Fruit fly (Drosophila melanogaster) whole organism, prepupa: ENCODE results near the gene sky.
A peak's percentile ranks its signal among the peaks of the same experiment; 100 is the strongest.

Source experiments
- Blimp-1 ChIP-seq: fragments of 200-800 bp; sonication (Bioruptor generic); optimal IDR thresholded peaks from 3 replicates; lab custom pipeline; 2017; ENCODE audit warnings: missing biosample characterization, missing genetic modification characterization, mild to moderate bottlenecking, moderate library complexity, missing genetic modification reagents
- CG10631 ChIP-seq: fragments of 200-800 bp; sonication (Bioruptor generic); optimal IDR thresholded peaks from 2 replicates; lab custom pipeline; 2016; ENCODE audit warnings: missing biosample characterization, missing genetic modification characterization
- CG11762 ChIP-seq: fragments of 200-800 bp; sonication (Bioruptor generic); optimal IDR thresholded peaks from 3 replicates; lab custom pipeline; 2016; ENCODE audit warnings: missing biosample characterization, missing genetic modification characterization; ENCODE audit not compliant: insufficient read depth
- CG11902 ChIP-seq: fragments of 200-800 bp; sonication (Bioruptor generic); optimal IDR thresholded peaks from 3 replicates; lab custom pipeline; 2016; ENCODE audit warnings: missing biosample characterization, missing genetic modification characterization
- CG15336 ChIP-seq: fragments of 200-800 bp; sonication (Bioruptor generic); IDR thresholded peaks from 2 replicates; pipeline ENCODE4 v1.3.6; 2022; ENCODE audit warnings: missing biosample characterization, missing genetic modification characterization
- CG16779 ChIP-seq: fragments of 200-800 bp; sonication (Bioruptor generic); optimal IDR thresholded peaks from 3 replicates; lab custom pipeline; 2017; ENCODE audit warnings: missing biosample characterization, mild to moderate bottlenecking, missing genetic modification characterization
- CG3032 ChIP-seq: fragments of 200-800 bp; optimal IDR thresholded peaks from 2 replicates; lab custom pipeline; 2019; ENCODE audit warnings: missing biosample characterization, mild to moderate bottlenecking, missing genetic modification characterization, moderate library complexity
- CG31627 ChIP-seq: fragments of 200-800 bp; sonication (Bioruptor generic); optimal IDR thresholded peaks from 3 replicates; lab custom pipeline; 2016; ENCODE audit warnings: missing biosample characterization, missing genetic modification characterization
- CG32006 ChIP-seq: fragments of 200-800 bp; sonication (Bioruptor generic); optimal IDR thresholded peaks from 3 replicates; lab custom pipeline; 2017; ENCODE audit warnings: missing biosample characterization, mild to moderate bottlenecking, missing genetic modification characterization
- CG34406 ChIP-seq: fragments of 200-800 bp; sonication (Bioruptor generic); optimal IDR thresholded peaks from 3 replicates; lab custom pipeline; 2016; ENCODE audit warnings: missing biosample characterization, missing genetic modification characterization
- CG3919 ChIP-seq: fragments of 200-800 bp; sonication (Bioruptor generic); optimal IDR thresholded peaks from 3 replicates; lab custom pipeline; 2016; ENCODE audit warnings: missing biosample characterization, missing genetic modification characterization
- CG4318 ChIP-seq: fragments of 200-800 bp; sonication (Bioruptor generic); optimal IDR thresholded peaks from 3 replicates; lab custom pipeline; 2017; ENCODE audit warnings: missing biosample characterization, mild to moderate bottlenecking, missing genetic modification characterization
- CG6163 ChIP-seq: fragments of 200-800 bp; sonication (Bioruptor generic); IDR thresholded peaks from 3 replicates; pipeline ENCODE4 v1.3.6; 2022; ENCODE audit warnings: missing biosample characterization, missing genetic modification characterization
- CG6276 ChIP-seq: fragments of 200-800 bp; sonication (Bioruptor generic); optimal IDR thresholded peaks from 2 replicates; lab custom pipeline; 2017; ENCODE audit warnings: missing biosample characterization, mild to moderate bottlenecking, missing genetic modification characterization
- CG6792 ChIP-seq: fragments of 200-800 bp; sonication (Bioruptor generic); optimal IDR thresholded peaks from 3 replicates; lab custom pipeline; 2016; ENCODE audit warnings: missing biosample characterization, missing genetic modification characterization
- CG6808 ChIP-seq: fragments of 200-800 bp; sonication (Bioruptor generic); optimal IDR thresholded peaks from 3 replicates; lab custom pipeline; 2017; ENCODE audit warnings: missing biosample characterization, missing genetic modification characterization, mild to moderate bottlenecking, moderate library complexity, missing genetic modification reagents
- CG6854 ChIP-seq: fragments of 200-800 bp; sonication (Bioruptor generic); optimal IDR thresholded peaks from 2 replicates; lab custom pipeline; 2017; ENCODE audit warnings: missing biosample characterization, mild to moderate bottlenecking, missing genetic modification characterization
- CG7368 ChIP-seq: fragments of 200-800 bp; sonication (Bioruptor generic); optimal IDR thresholded peaks from 3 replicates; lab custom pipeline; 2016; ENCODE audit warnings: missing biosample characterization, missing genetic modification characterization
- CG8119 ChIP-seq: fragments of 200-800 bp; sonication (Bioruptor generic); IDR thresholded peaks from 3 replicates; pipeline ENCODE4 v1.3.6; 2022; ENCODE audit warnings: missing biosample characterization, missing genetic modification characterization
- CG8632 ChIP-seq: fragments of 200-800 bp; sonication (Bioruptor generic); optimal IDR thresholded peaks from 3 replicates; lab custom pipeline; 2016; ENCODE audit warnings: missing biosample characterization, missing genetic modification characterization
- CG9139 ChIP-seq: fragments of 200-800 bp; sonication (Bioruptor generic); optimal IDR thresholded peaks from 3 replicates; lab custom pipeline; 2017; ENCODE audit warnings: missing biosample characterization, mild to moderate bottlenecking, missing genetic modification characterization
- Eip75B ChIP-seq: fragments of 200-800 bp; sonication (Bioruptor generic); optimal IDR thresholded peaks from 3 replicates; lab custom pipeline; 2016; ENCODE audit warnings: missing biosample characterization, missing genetic modification characterization
- Eip93F ChIP-seq: fragments of 200-800 bp; sonication (Bioruptor generic); optimal IDR thresholded peaks from 2 replicates; lab custom pipeline; 2016; ENCODE audit warnings: missing biosample characterization, mild to moderate bottlenecking, missing genetic modification characterization
- Ets21C ChIP-seq: fragments of 200-800 bp; sonication (Bioruptor generic); optimal IDR thresholded peaks from 3 replicates; lab custom pipeline; 2016; ENCODE audit warnings: missing biosample characterization, missing genetic modification characterization
- Ets96B ChIP-seq: fragments of 200-800 bp; optimal IDR thresholded peaks from 2 replicates; lab custom pipeline; 2019; ENCODE audit warnings: missing biosample characterization, mild to moderate bottlenecking, missing genetic modification characterization, moderate library complexity
- Gug ChIP-seq: fragments of 200-800 bp; sonication (Bioruptor generic); IDR thresholded peaks from 2 replicates; pipeline ENCODE4 v1.3.6; 2022; ENCODE audit warnings: missing biosample characterization, missing genetic modification characterization
- Hr38 ChIP-seq: sonication (Bioruptor generic); optimal IDR thresholded peaks from 2 replicates; lab custom pipeline; 2016; ENCODE audit warnings: missing biosample characterization, missing genetic modification characterization
- Hr39 ChIP-seq: fragments of 200-800 bp; sonication (Bioruptor generic); optimal IDR thresholded peaks from 2 replicates; lab custom pipeline; 2016; ENCODE audit warnings: missing biosample characterization, missing genetic modification characterization
- Hr4 ChIP-seq: fragments of 200-800 bp; sonication (Bioruptor generic); optimal IDR thresholded peaks from 3 replicates; lab custom pipeline; 2016; ENCODE audit warnings: missing biosample characterization, missing genetic modification characterization
- Lpt ChIP-seq: fragments of 200-800 bp; sonication (Bioruptor generic); optimal IDR thresholded peaks from 3 replicates; lab custom pipeline; 2016; ENCODE audit warnings: missing biosample characterization, missing genetic modification characterization
- Met ChIP-seq: fragments of 200-800 bp; sonication (Bioruptor generic); optimal IDR thresholded peaks from 3 replicates; lab custom pipeline; 2016; ENCODE audit warnings: missing biosample characterization, missing genetic modification characterization
- Smox ChIP-seq: fragments of 200-800 bp; sonication (Bioruptor generic); optimal IDR thresholded peaks from 3 replicates; lab custom pipeline; 2016; ENCODE audit warnings: missing biosample characterization, missing genetic modification characterization
- Sox102F ChIP-seq: fragments of 200-800 bp; sonication (Bioruptor generic); optimal IDR thresholded peaks from 2 replicates; lab custom pipeline; 2016; ENCODE audit warnings: missing biosample characterization, mild to moderate bottlenecking, missing genetic modification characterization
- Sox14 ChIP-seq: fragments of 200-800 bp; sonication (Bioruptor generic); optimal IDR thresholded peaks from 3 replicates; lab custom pipeline; 2016; ENCODE audit warnings: missing biosample characterization, missing genetic modification characterization
- Sox15 ChIP-seq: fragments of 200-800 bp; sonication (Bioruptor generic); optimal IDR thresholded peaks from 3 replicates; lab custom pipeline; 2016; ENCODE audit warnings: missing biosample characterization, missing genetic modification characterization
- achi ChIP-seq: fragments of 200-800 bp; sonication (Bioruptor generic); optimal IDR thresholded peaks from 3 replicates; lab custom pipeline; 2016; ENCODE audit warnings: missing biosample characterization, missing genetic modification characterization
- acj6 ChIP-seq: fragments of 200-800 bp; sonication (Bioruptor generic); optimal IDR thresholded peaks from 3 replicates; lab custom pipeline; 2016; ENCODE audit warnings: missing biosample characterization, missing genetic modification characterization
- cyc ChIP-seq: fragments of 200-800 bp; sonication (Bioruptor generic); optimal IDR thresholded peaks from 3 replicates; lab custom pipeline; 2016; ENCODE audit warnings: missing biosample characterization, missing genetic modification characterization
- dac ChIP-seq: fragments of 200-800 bp; sonication (Bioruptor generic); optimal IDR thresholded peaks from 2 replicates; lab custom pipeline; 2017; ENCODE audit warnings: missing biosample characterization, mild to moderate bottlenecking, missing genetic modification characterization
- dsx ChIP-seq: fragments of 200-800 bp; optimal IDR thresholded peaks from 3 replicates; lab custom pipeline; 2019; ENCODE audit warnings: missing biosample characterization, mild to moderate bottlenecking, missing genetic modification characterization, moderate library complexity; ENCODE audit not compliant: poor library complexity, severe bottlenecking
- eg ChIP-seq: fragments of 200-800 bp; sonication (Bioruptor generic); IDR thresholded peaks from 3 replicates; pipeline ENCODE4 v1.3.6; 2022; ENCODE audit warnings: missing biosample characterization, missing genetic modification characterization
- esn ChIP-seq: fragments of 200-800 bp; sonication (Bioruptor generic); optimal IDR thresholded peaks from 2 replicates; lab custom pipeline; 2016; ENCODE audit warnings: missing biosample characterization, mild to moderate bottlenecking, missing genetic modification characterization, moderate library complexity
- fd59A ChIP-seq: fragments of 200-800 bp; sonication (Bioruptor generic); optimal IDR thresholded peaks from 2 replicates; lab custom pipeline; 2017; ENCODE audit warnings: missing biosample characterization, mild to moderate bottlenecking, missing genetic modification characterization, missing genetic modification reagents
- fd85E ChIP-seq: fragments of 200-800 bp; sonication (Bioruptor generic); optimal IDR thresholded peaks from 3 replicates; lab custom pipeline; 2016; ENCODE audit warnings: missing biosample characterization, missing genetic modification characterization
- lz ChIP-seq: fragments of 200-800 bp; sonication (Bioruptor generic); optimal IDR thresholded peaks from 3 replicates; lab custom pipeline; 2016; ENCODE audit warnings: missing biosample characterization, missing genetic modification characterization
- pdm3 ChIP-seq: fragments of 200-800 bp; sonication (Bioruptor generic); optimal IDR thresholded peaks from 3 replicates; lab custom pipeline; 2016; ENCODE audit warnings: missing biosample characterization, missing genetic modification characterization
- salr ChIP-seq, 2 experiments: fragments of 200-800 bp; sonication (Bioruptor generic); optimal IDR thresholded peaks; 3 replicates each; lab custom pipeline; 2016 to 2018; ENCODE audit warnings: missing biosample characterization in 2 of 2, missing genetic modification characterization in 2 of 2, mild to moderate bottlenecking in 1 of 2
- spab ChIP-seq: fragments of 200-800 bp; sonication (Bioruptor generic); optimal IDR thresholded peaks from 2 replicates; lab custom pipeline; 2017; ENCODE audit warnings: missing biosample characterization, mild to moderate bottlenecking, missing genetic modification characterization, missing genetic modification reagents
- ss ChIP-seq, 2 experiments: fragments of 200-800 bp; sonication (Bioruptor generic); optimal IDR thresholded peaks; 2 replicates in 1 of 2; 3 replicates in 1 of 2; lab custom pipeline; 2017 to 2018; ENCODE audit warnings: mild to moderate bottlenecking in 2 of 2, missing biosample characterization in 2 of 2, missing genetic modification characterization in 2 of 2, moderate library complexity in 1 of 2
- topi ChIP-seq: fragments of 200-800 bp; sonication (Bioruptor generic); optimal IDR thresholded peaks from 3 replicates; lab custom pipeline; 2016; ENCODE audit warnings: missing biosample characterization, missing genetic modification characterization
- vri ChIP-seq: fragments of 200-800 bp; sonication (Bioruptor generic); optimal IDR thresholded peaks from 3 replicates; lab custom pipeline; 2016; ENCODE audit warnings: missing biosample characterization, mild to moderate bottlenecking, missing genetic modification characterization

The sky gene

dm6 chr2L:20864764-20865265 lies 53.9 kb downstream of the sky start, which contains the start of gene CG9338:
Gene CG9338, plus strand, starts transcription at chr2L:20865215.
- TF ChIP-seq Hr4 (GFP tag; lab: Kevin White, UChicago), result peak; percentile 77
- peak; percentile 81 for TF ChIP-seq CG15336
- no peak for TF ChIP-seq Eip93F
- TF ChIP-seq CG6792, result peak; percentile 82
- peak; percentile 80 for TF ChIP-seq Hr39
- TF ChIP-seq vri, result peak; percentile 81
- TF ChIP-seq CG11762 (GFP tag; lab: Kevin White, UChicago), result peak; percentile 78
- peak; percentile 62 for TF ChIP-seq CG8632 (GFP tag; lab: Kevin White, UChicago)
- no peak for TF ChIP-seq Ets96B
- TF ChIP-seq CG16779 (tag; lab: Kevin White, UChicago), result peak; percentile 60
- TF ChIP-seq CG6808 (GFP tag; lab: Kevin White, UChicago), result peak; percentile 72
- TF ChIP-seq fd59A (GFP tag; lab: Kevin White, UChicago), result no peak
- TF ChIP-seq Sox102F (GFP tag; lab: Kevin White, UChicago), result peak; percentile 85
- peak; percentile 21 for TF ChIP-seq dac (GFP tag; lab: Kevin White, UChicago)
- TF ChIP-seq CG7368 (GFP tag; lab: Kevin White, UChicago), result peak; percentile 89
- peak; percentile 81 for TF ChIP-seq Smox (GFP tag; lab: Kevin White, UChicago)
- TF ChIP-seq Ets21C (GFP tag; lab: Kevin White, UChicago), result peak; percentile 66
- TF ChIP-seq spab, result peak; percentile 67
- peak; percentile 80 for TF ChIP-seq CG31627
- TF ChIP-seq CG6276 (GFP tag; lab: Kevin White, UChicago), result peak; percentile 87
- peak; percentile 78; the same call in 2 of the 3 replicates for TF ChIP-seq CG8119
- TF ChIP-seq pdm3 (GFP tag; lab: Kevin White, UChicago), result peak; percentile 79
- peak; percentile 28 for TF ChIP-seq CG4318 (GFP tag; lab: Kevin White, UChicago)
- peak; percentile 84 for TF ChIP-seq topi
- peak; percentile 62 for TF ChIP-seq acj6 (GFP tag; lab: Kevin White, UChicago)
- peak; percentile 64 for TF ChIP-seq CG11902 (GFP tag; lab: Kevin White, UChicago)
- peak; percentile 70 for TF ChIP-seq CG32006 (GFP tag; lab: Kevin White, UChicago)
- no peak for TF ChIP-seq CG6854
- TF ChIP-seq eg, result peak; percentile 90
- peak in 1 of 2 experiments; percentile 88 for TF ChIP-seq ss (GFP tag; optimal IDR thresholded peaks at IDR 0.05; lab: Kevin White, UChicago)
- peak; percentile 77 for TF ChIP-seq CG3919 (GFP tag; lab: Kevin White, UChicago)
- TF ChIP-seq dsx (GFP tag; lab: Kevin White, UChicago), result no peak
- TF ChIP-seq Lpt, result peak; percentile 65
- peak; percentile 78 for TF ChIP-seq cyc (GFP tag; lab: Kevin White, UChicago)
- peak; percentile 83 for TF ChIP-seq Blimp-1
- peak; percentile 73 for TF ChIP-seq CG34406 (GFP tag; lab: Kevin White, UChicago)
- peak; percentile 79 for TF ChIP-seq Sox14 (GFP tag; lab: Kevin White, UChicago)
- TF ChIP-seq lz, result peak; percentile 85
- peak; percentile 87 for TF ChIP-seq Gug (GFP tag; lab: Robert Waterston, UW)
- peak; percentile 17 for TF ChIP-seq CG9139 (GFP tag; lab: Kevin White, UChicago)
- TF ChIP-seq CG10631 (GFP tag; lab: Kevin White, UChicago), result peak; percentile 51
- TF ChIP-seq Eip75B (GFP tag; lab: Kevin White, UChicago), result peak; percentile 80
- TF ChIP-seq CG6163 (GFP tag; lab: Robert Waterston, UW), result no peak; the same call in 2 of the 3 replicates
- peak; percentile 63 for TF ChIP-seq Sox15 (GFP tag; lab: Kevin White, UChicago)
- peak; percentile 81 for TF ChIP-seq CG3032 (tag; lab: Kevin White, UChicago)
- TF ChIP-seq salr (GFP tag; optimal IDR thresholded peaks at IDR 0.05; lab: Kevin White, UChicago), result peak in 1 of 2 experiments; percentile 53
- peak; percentile 85 for TF ChIP-seq Met (GFP tag; lab: Kevin White, UChicago)
- peak; percentile 87 for TF ChIP-seq esn (GFP tag; lab: Kevin White, UChicago)
- TF ChIP-seq achi (GFP tag; lab: Kevin White, UChicago), result peak; percentile 70
- TF ChIP-seq Hr38, result no peak
- peak; percentile 57 for TF ChIP-seq fd85E (GFP tag; lab: Kevin White, UChicago)
